Worm (Caenorhabditis elegans) whole organism, late embryonic: Measurements from ENCODE around the gene sru-26.

Source experiments
- C08G9.2 ChIP-seq: sonication (generic microtip); optimal IDR thresholded peaks from 2 replicates; lab custom pipeline; 2016; ENCODE audit warnings: mild to moderate bottlenecking, missing genetic modification characterization, moderate library complexity, missing compliant biosample characterization
- C38D4.7 ChIP-seq: fragments of 200-800 bp; sonication (Bioruptor generic); optimal IDR thresholded peaks from 2 replicates; lab custom pipeline; 2018; ENCODE audit warnings: mild to moderate bottlenecking, missing genetic modification characterization, moderate library complexity, missing compliant biosample characterization
- T23F11.4 ChIP-seq: fragments of 200-800 bp; sonication (Bioruptor generic); optimal IDR thresholded peaks from 2 replicates; lab custom pipeline; 2018; ENCODE audit warnings: mild to moderate bottlenecking, missing genetic modification characterization, missing compliant biosample characterization
- Y22D7AL.16 ChIP-seq: sonication (generic microtip); optimal IDR thresholded peaks from 2 replicates; lab custom pipeline; 2016; ENCODE audit warnings: missing genetic modification characterization, missing compliant biosample characterization
- ahr-1 ChIP-seq: sonication (generic microtip); optimal IDR thresholded peaks from 2 replicates; lab custom pipeline; 2016; ENCODE audit warnings: missing genetic modification characterization, missing compliant biosample characterization
- ama-1 ChIP-seq: fragments of 150-350 bp; optimal IDR thresholded peaks from 2 replicates; lab custom pipeline; 2014
- ceh-14 ChIP-seq: sonication (generic microtip); optimal IDR thresholded peaks from 2 replicates; lab custom pipeline; 2016; ENCODE audit warnings: missing genotype, missing genetic modification characterization, missing compliant biosample characterization
- ceh-19 ChIP-seq: fragments of 200-800 bp; sonication (Bioruptor generic); optimal IDR thresholded peaks from 2 replicates; lab custom pipeline; 2018; ENCODE audit warnings: mild to moderate bottlenecking, missing genetic modification characterization, missing compliant biosample characterization
- ceh-24 ChIP-seq: sonication (generic microtip); optimal IDR thresholded peaks from 2 replicates; lab custom pipeline; 2016; ENCODE audit warnings: mild to moderate bottlenecking, missing genetic modification characterization, missing compliant biosample characterization
- ceh-30 ChIP-seq: fragments of 150-350 bp; optimal IDR thresholded peaks from 2 replicates; lab custom pipeline; 2014; ENCODE audit warnings: missing biosample characterization, missing genetic modification characterization
- ceh-31 ChIP-seq: sonication (generic microtip); optimal IDR thresholded peaks from 2 replicates; lab custom pipeline; 2016; ENCODE audit warnings: missing genetic modification characterization, missing compliant biosample characterization
- ceh-34 ChIP-seq: sonication (generic microtip); optimal IDR thresholded peaks from 2 replicates; lab custom pipeline; 2016; ENCODE audit warnings: mild to moderate bottlenecking, missing genetic modification characterization, missing compliant biosample characterization
- ceh-6 ChIP-seq: fragments of 200-800 bp; sonication (Bioruptor generic); optimal IDR thresholded peaks from 2 replicates; lab custom pipeline; 2018; ENCODE audit warnings: mild to moderate bottlenecking, missing genetic modification characterization, missing compliant biosample characterization
- dve-1 ChIP-seq: sonication (generic microtip); optimal IDR thresholded peaks from 2 replicates; lab custom pipeline; 2017; ENCODE audit warnings: antibody characterized with exemption, mild to moderate bottlenecking, missing genetic modification characterization, missing compliant biosample characterization
- elt-2 ChIP-seq: sonication (generic microtip); optimal IDR thresholded peaks from 2 replicates; lab custom pipeline; 2016; ENCODE audit warnings: missing genetic modification reagents, missing genetic modification characterization, missing compliant biosample characterization
- elt-4 ChIP-seq: sonication (generic microtip); optimal IDR thresholded peaks from 2 replicates; lab custom pipeline; 2016; ENCODE audit warnings: missing genetic modification characterization, missing compliant biosample characterization
- fax-1 ChIP-seq: sonication (generic microtip); optimal IDR thresholded peaks from 2 replicates; lab custom pipeline; 2016; ENCODE audit warnings: missing genotype, missing genetic modification characterization, missing compliant biosample characterization
- gmeb-2 ChIP-seq: sonication (generic microtip); optimal IDR thresholded peaks from 2 replicates; lab custom pipeline; 2016; ENCODE audit warnings: missing genetic modification characterization, inconsistent platforms, missing compliant biosample characterization
- hlh-15 ChIP-seq: sonication (generic microtip); optimal IDR thresholded peaks from 2 replicates; lab custom pipeline; 2016; ENCODE audit warnings: missing genetic modification characterization, missing compliant biosample characterization
- hlh-30 ChIP-seq: sonication (generic microtip); optimal IDR thresholded peaks from 2 replicates; lab custom pipeline; 2017; ENCODE audit warnings: antibody characterized with exemption, missing genetic modification characterization, missing compliant biosample characterization; ENCODE audit not compliant: insufficient read depth
- hlh-8 ChIP-seq: sonication (generic microtip); optimal IDR thresholded peaks from 2 replicates; lab custom pipeline; 2016; ENCODE audit warnings: missing genotype, missing genetic modification characterization, missing compliant biosample characterization
- nfya-1 ChIP-seq: sonication (generic microtip); optimal IDR thresholded peaks from 2 replicates; lab custom pipeline; 2017; ENCODE audit warnings: missing genetic modification characterization, mild to moderate bottlenecking, missing compliant biosample characterization, antibody characterized with exemption, moderate library complexity
- nhr-11 ChIP-seq: fragments of 150-350 bp; optimal IDR thresholded peaks from 2 replicates; lab custom pipeline; 2014; ENCODE audit warnings: missing biosample characterization, missing genetic modification characterization
- npax-4 ChIP-seq: sonication (generic microtip); optimal IDR thresholded peaks from 2 replicates; lab custom pipeline; 2016; ENCODE audit warnings: missing genetic modification characterization, missing compliant biosample characterization
- pag-3 ChIP-seq: sonication (generic microtip); optimal IDR thresholded peaks from 2 replicates; lab custom pipeline; 2016; ENCODE audit warnings: missing compliant biosample characterization, missing genetic modification characterization, borderline replicate concordance
- sdc-2 ChIP-seq: sonication (generic microtip); optimal IDR thresholded peaks from 2 replicates; lab custom pipeline; 2016; ENCODE audit warnings: missing genotype, missing genetic modification characterization, missing compliant biosample characterization
- tbx-2 ChIP-seq: sonication (generic microtip); optimal IDR thresholded peaks from 2 replicates; lab custom pipeline; 2016; ENCODE audit warnings: missing genetic modification characterization, missing compliant biosample characterization
- unc-42 ChIP-seq: sonication (generic microtip); optimal IDR thresholded peaks from 2 replicates; lab custom pipeline; 2016; ENCODE audit warnings: missing genotype, missing genetic modification characterization, missing compliant biosample characterization
- unc-55 ChIP-seq: sonication (generic microtip); optimal IDR thresholded peaks from 2 replicates; lab custom pipeline; 2017; ENCODE audit warnings: missing biosample characterization, missing genetic modification reagents, missing genetic modification characterization
- unc-86 ChIP-seq: sonication (generic microtip); optimal IDR thresholded peaks from 2 replicates; lab custom pipeline; 2016; ENCODE audit warnings: missing genetic modification characterization, missing compliant biosample characterization
- ztf-16 ChIP-seq: sonication (generic microtip); optimal IDR thresholded peaks from 2 replicates; lab custom pipeline; 2017; ENCODE audit warnings: missing genetic modification characterization, missing compliant biosample characterization

sru-26 gene

ce11 chrIV:12445463-12445934 is 41.8 kb upstream of the sru-26 start, which contains the start of gene C25G4.3:
Gene C25G4.3 (minus strand): TSS chrIV:12445884.
- TF ChIP-seq ceh-19: no peak
- TF ChIP-seq, all 69 proteins: peak for 0

ce11 chrIV:12451225-12451831 is 36.0 kb upstream of the sru-26 start, which contains the start of gene dpy-26:
Gene dpy-26 (minus strand): TSS chrIV:12451335.
- no peak for TF ChIP-seq ama-1 (lab: Kevin White, UChicago)
- TF ChIP-seq ceh-34 (tag; lab: Kevin White, UChicago): no peak
- TF ChIP-seq nfya-1 (tag; lab: Kevin White, UChicago): peak; percentile 27
- no peak for TF ChIP-seq ceh-31 (tag; lab: Kevin White, UChicago)
- peak; percentile 55 for TF ChIP-seq unc-42
- no peak for TF ChIP-seq elt-4 (tag; lab: Kevin White, UChicago)
- TF ChIP-seq T23F11.4 (GFP tag; lab: Kevin White, UChicago): no peak
- no peak for TF ChIP-seq elt-2 (tag; lab: Kevin White, UChicago)
- TF ChIP-seq, all 69 proteins: peak for 2

ce11 chrIV:12454115-12454514 is 33.2 kb upstream of the sru-26 start, which contains the start of gene spe-44:
Gene spe-44 (minus strand): TSS chrIV:12454215.
- no peak for TF ChIP-seq dve-1 (tag; lab: Kevin White, UChicago)
- no peak for TF ChIP-seq ceh-24
- TF ChIP-seq ceh-6: no peak

- TF ChIP-seq gmeb-2 (no peak), unc-42 (no peak), tbx-2 (no peak), unc-55 (GFP tag; lab: Kevin White, UChicago) (no peak)
Observed at ce11 chrIV:12454750-12455149, 32.5 kb upstream of the sru-26 start, which contains the start of gene smz-1. Gene smz-1 (plus strand): TSS chrIV:12455050.

- TF ChIP-seq ahr-1 (no peak), ceh-30 (tag; lab: Kevin White, UChicago) (no peak), ceh-24 (no peak), sdc-2 (tag; lab: Kevin White, UChicago) (no peak), hlh-15 (tag; lab: Kevin White, UChicago) (no peak), hlh-8 (tag; lab: Kevin White, UChicago) (no peak), npax-4 (no peak), C08G9.2 (tag; lab: Kevin White, UChicago) (no peak), ceh-19 (no peak), ztf-16 (tag; lab: Kevin White, UChicago) (no peak), C38D4.7 (GFP tag; lab: Kevin White, UChicago) (no peak), fax-1 (no peak), pag-3 (tag; lab: Kevin White, UChicago) (no peak)
Observed at ce11 chrIV:12456613-12457012, 30.7 kb upstream of the sru-26 start, which contains the start of gene C25G4.7. Gene C25G4.7 (plus strand): TSS chrIV:12456913.

ce11 chrIV:12463370-12463769 is 23.9 kb upstream of the sru-26 start, which contains the start of gene C25G4.8:
Gene C25G4.8 (minus strand): TSS chrIV:12463470.
- TF ChIP-seq Y22D7AL.16 (tag; lab: Kevin White, UChicago): no peak
- TF ChIP-seq ztf-16 (tag; lab: Kevin White, UChicago): no peak
- no peak for TF ChIP-seq hlh-30
- TF ChIP-seq elt-4 (tag; lab: Kevin White, UChicago): no peak
- TF ChIP-seq ceh-14 (tag; lab: Kevin White, UChicago): no peak
- no peak for TF ChIP-seq ama-1 (lab: Kevin White, UChicago)
- no peak for TF ChIP-seq sdc-2 (tag; lab: Kevin White, UChicago)
- no peak for TF ChIP-seq nhr-11
- TF ChIP-seq fax-1: no peak
- TF ChIP-seq ceh-6: no peak
- no peak for TF ChIP-seq unc-86
- no peak for TF ChIP-seq C08G9.2 (tag; lab: Kevin White, UChicago)
- TF ChIP-seq hlh-8 (tag; lab: Kevin White, UChicago): no peak
- TF ChIP-seq pag-3 (tag; lab: Kevin White, UChicago): no peak
